Worm (Caenorhabditis elegans): ENCODE measurements around the gene C04H4.1.

Gene C04H4.1

DNA sequence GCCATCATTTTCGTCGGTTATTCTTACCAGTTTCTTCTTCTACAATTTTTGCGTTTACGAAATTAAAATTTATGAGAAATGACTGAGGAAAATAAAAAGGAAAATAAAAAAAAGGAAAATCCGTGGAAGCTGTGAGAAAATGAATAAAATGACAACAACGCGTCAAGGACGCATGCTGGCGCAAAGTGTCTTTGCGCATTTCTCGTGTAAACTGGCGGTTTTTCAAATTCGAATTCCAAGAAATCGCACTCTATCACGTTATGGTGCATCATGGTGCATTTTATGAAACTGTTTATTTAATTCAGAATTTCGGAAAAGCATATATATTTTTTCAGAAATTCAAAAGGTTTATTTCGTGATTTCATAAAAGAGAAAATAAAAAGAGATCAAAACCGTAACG is 13.5 kb upstream of the C04H4.1 start, which contains the start of gene dbt-1:
Gene dbt-1 (minus strand): TSS at position 39 of the 400 bp plus-strand sequence.
- TF ChIP-seq hlh-1 (tag; optimal IDR thresholded peaks at IDR 0.05) (peak; percentile 51), flh-1 (GFP tag; optimal IDR thresholded peaks at IDR 0.05) (no peak), lin-32 (GFP tag; optimal IDR thresholded peaks at IDR 0.05) (no peak), elt-3 (tag; optimal IDR thresholded peaks at IDR 0.05) (no peak), pha-4 (tag; optimal IDR thresholded peaks at IDR 0.05) (peak; percentile 71), zip-8 (tag; optimal IDR thresholded peaks at IDR 0.05) (no peak), bed-3 (GFP tag; optimal IDR thresholded peaks at IDR 0.05) (no peak), nhr-28 (tag; optimal IDR thresholded peaks at IDR 0.05) (no peak), ham-2 (GFP tag; optimal IDR thresholded peaks at IDR 0.05) (no peak), M03D4.4 (tag; optimal IDR thresholded peaks at IDR 0.05) (no peak), ceh-83 (GFP tag; optimal IDR thresholded peaks at IDR 0.05) (no peak), ztf-11 (tag; optimal IDR thresholded peaks at IDR 0.05) (no peak), unc-39 (tag; optimal IDR thresholded peaks at IDR 0.05) (no peak), blmp-1 (tag; optimal IDR thresholded peaks at IDR 0.05) (no peak), sptf-1 (tag; optimal IDR thresholded peaks at IDR 0.05) (no peak), drap-1 (GFP tag; optimal IDR thresholded peaks at IDR 0.05) (no peak), nhr-237 (tag; optimal IDR thresholded peaks at IDR 0.05) (peak; percentile 64), cnd-1 (tag; optimal IDR thresholded peaks at IDR 0.05) (no peak), snpc-4 (tag; optimal IDR thresholded peaks at IDR 0.05) (no peak), mls-2 (tag; optimal IDR thresholded peaks at IDR 0.05) (no peak), unc-120 (tag; optimal IDR thresholded peaks at IDR 0.05; ENCODE audit: poor library complexity, severe bottlenecking) (no peak), ces-1 (GFP tag; optimal IDR thresholded peaks at IDR 0.05) (peak; percentile 38), unc-62 (GFP tag; optimal IDR thresholded peaks at IDR 0.05) (peak; percentile 3), lin-13 (tag; optimal IDR thresholded peaks at IDR 0.05) (peak; percentile 45), ceh-39 (tag; optimal IDR thresholded peaks at IDR 0.05) (no peak), nhr-2 (tag; optimal IDR thresholded peaks at IDR 0.05) (no peak), lsy-2 (tag; optimal IDR thresholded peaks at IDR 0.05) (peak; percentile 74), nhr-12 (tag; optimal IDR thresholded peaks at IDR 0.05) (no peak), mep-1 (tag; optimal IDR thresholded peaks at IDR 0.05) (peak; percentile 65), nhr-76 (tag; optimal IDR thresholded peaks at IDR 0.05) (no peak), ceh-43 (GFP tag; optimal IDR thresholded peaks at IDR 0.05) (no peak), elt-1 (tag; optimal IDR thresholded peaks at IDR 0.05; ENCODE audit: borderline replicate concordance, insufficient read depth) (no peak), sem-2 (GFP tag; optimal IDR thresholded peaks at IDR 0.05) (no peak), tbx-8 (GFP tag; optimal IDR thresholded peaks at IDR 0.05) (no peak), mab-5 (tag; optimal IDR thresholded peaks at IDR 0.05) (no peak)

DNA sequence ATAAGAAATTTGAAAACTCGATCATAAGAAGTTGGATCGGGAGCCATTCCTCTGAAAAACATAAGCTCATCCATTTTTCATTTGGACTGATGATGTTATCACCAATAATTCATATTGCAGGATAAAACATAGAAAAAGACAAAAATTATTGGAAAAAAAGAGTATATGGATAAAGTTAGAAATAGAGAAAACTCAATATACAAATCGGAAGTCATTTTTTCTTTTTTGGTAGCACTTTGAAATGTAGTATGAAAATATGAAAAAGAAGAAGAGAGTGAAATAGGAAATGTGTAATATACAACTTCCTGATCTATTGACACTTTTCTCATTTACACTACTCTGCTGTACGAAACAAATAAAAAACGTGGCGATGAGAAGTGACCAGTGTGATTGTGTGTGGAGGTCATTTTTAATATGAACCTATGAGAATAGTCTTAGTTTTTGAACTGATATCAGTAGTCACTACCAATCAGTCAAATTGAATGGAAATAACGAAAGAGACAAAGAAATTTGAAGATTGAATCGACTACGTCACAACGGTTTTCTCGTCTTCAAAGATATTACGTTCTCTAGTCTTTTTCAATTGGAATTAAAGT is 11.7 kb upstream of the C04H4.1 start, which contains the start of gene ZK669.5:
Gene ZK669.5 (minus strand): TSS at position 51 of the 596 bp plus-strand sequence.
- TF ChIP-seq bed-3 (GFP tag; optimal IDR thresholded peaks at IDR 0.05) (no peak), ceh-43 (GFP tag; optimal IDR thresholded peaks at IDR 0.05) (no peak), nhr-28 (tag; optimal IDR thresholded peaks at IDR 0.05) (no peak), cnd-1 (tag; optimal IDR thresholded peaks at IDR 0.05) (no peak), sem-2 (GFP tag; optimal IDR thresholded peaks at IDR 0.05) (no peak), nhr-12 (tag; optimal IDR thresholded peaks at IDR 0.05) (no peak), mep-1 (tag; optimal IDR thresholded peaks at IDR 0.05) (no peak), zip-8 (tag; optimal IDR thresholded peaks at IDR 0.05) (no peak), lin-32 (GFP tag; optimal IDR thresholded peaks at IDR 0.05) (no peak), pha-4 (tag; optimal IDR thresholded peaks at IDR 0.05) (no peak), snpc-4 (tag; optimal IDR thresholded peaks at IDR 0.05) (no peak), ceh-83 (GFP tag; optimal IDR thresholded peaks at IDR 0.05) (no peak), elt-3 (tag; optimal IDR thresholded peaks at IDR 0.05) (no peak), mls-2 (tag; optimal IDR thresholded peaks at IDR 0.05) (no peak), tbx-8 (GFP tag; optimal IDR thresholded peaks at IDR 0.05) (no peak), ham-2 (GFP tag; optimal IDR thresholded peaks at IDR 0.05) (no peak), ces-1 (GFP tag; optimal IDR thresholded peaks at IDR 0.05) (no peak), M03D4.4 (tag; optimal IDR thresholded peaks at IDR 0.05) (no peak)

DNA sequence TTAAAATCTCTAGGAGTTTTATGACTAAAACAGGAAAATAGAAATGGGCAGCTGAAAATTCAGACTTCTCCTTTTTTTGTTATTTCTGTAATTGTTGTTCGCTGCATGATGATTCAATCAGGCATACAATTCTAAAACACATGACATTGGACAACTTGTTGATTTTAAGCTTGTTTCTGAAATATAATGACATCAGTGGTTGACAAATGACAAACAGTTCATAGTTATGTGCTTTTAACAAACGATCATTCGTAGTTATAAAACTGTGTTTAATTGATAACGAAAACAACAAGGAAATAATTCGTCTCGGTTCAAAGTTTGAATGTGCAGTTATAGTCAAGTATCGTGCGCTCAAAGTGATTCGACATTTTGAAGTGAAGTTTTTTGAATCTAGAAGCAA is 10.4 kb upstream of the C04H4.1 start:
- no peak for TF ChIP-seq ceh-43 (GFP tag; optimal IDR thresholded peaks at IDR 0.05)
- no peak for TF ChIP-seq bed-3 (GFP tag; optimal IDR thresholded peaks at IDR 0.05)
- no peak for TF ChIP-seq blmp-1 (tag; optimal IDR thresholded peaks at IDR 0.05)
- no peak for TF ChIP-seq nhr-12 (tag; optimal IDR thresholded peaks at IDR 0.05)
- TF ChIP-seq sem-2 (GFP tag; optimal IDR thresholded peaks at IDR 0.05) = no peak
